Worm (Caenorhabditis elegans) whole organism, young adult: Measurements from ENCODE around the gene lrch-1.
A peak's percentile ranks its signal among the peaks of the same experiment; 100 is the strongest.

ENCODE experiments used
- B0019.2 ChIP-seq: fragments of 200-800 bp; sonication (Bioruptor generic); conservative IDR thresholded peaks from 2 replicates; pipeline ENCODE4 v1.3.6; 2022; ENCODE audit warnings: missing genetic modification reagents, missing genetic modification characterization, missing compliant biosample characterization
- B0261.1 ChIP-seq: sonication (generic microtip); optimal IDR thresholded peaks from 2 replicates; lab custom pipeline; 2016; ENCODE audit warnings: mild to moderate bottlenecking, missing genetic modification characterization, moderate library complexity, missing compliant biosample characterization
- B0336.3 ChIP-seq: fragments of 200-800 bp; sonication (Bioruptor generic); IDR thresholded peaks from 2 replicates; pipeline ENCODE4 v1.3.6; 2022; ENCODE audit warnings: missing genetic modification characterization, missing compliant biosample characterization
- C17E4.6 ChIP-seq: fragments of 200-800 bp; sonication (Bioruptor generic); IDR thresholded peaks from 2 replicates; pipeline ENCODE4 v1.3.6; 2022; ENCODE audit warnings: missing genetic modification reagents, missing genetic modification characterization, missing compliant biosample characterization
- F23B12.7 ChIP-seq: sonication (generic microtip); optimal IDR thresholded peaks from 2 replicates; lab custom pipeline; 2017; ENCODE audit warnings: missing genetic modification characterization, mild to moderate bottlenecking, missing compliant biosample characterization, antibody characterized with exemption, moderate library complexity; ENCODE audit not compliant: insufficient read depth
- F33H1.4 ChIP-seq: fragments of 200-800 bp; sonication (Bioruptor generic); IDR thresholded peaks from 2 replicates; pipeline ENCODE4 v1.3.6; 2022; ENCODE audit warnings: missing genetic modification reagents, missing genetic modification characterization, missing compliant biosample characterization
- F57A8.1 ChIP-seq: fragments of 200-800 bp; sonication (Bioruptor generic); optimal IDR thresholded peaks from 2 replicates; lab custom pipeline; 2018; ENCODE audit warnings: mild to moderate bottlenecking, missing genetic modification characterization, moderate library complexity, missing compliant biosample characterization
- K11D2.4 ChIP-seq: fragments of 200-800 bp; sonication (Bioruptor generic); IDR thresholded peaks from 2 replicates; pipeline ENCODE4 v1.3.6; 2022; ENCODE audit warnings: missing genetic modification reagents, missing genetic modification characterization, missing compliant biosample characterization
- T07F8.4 ChIP-seq: sonication (generic microtip); optimal IDR thresholded peaks from 2 replicates; lab custom pipeline; 2016; ENCODE audit warnings: mild to moderate bottlenecking, missing genetic modification characterization, moderate library complexity, missing compliant biosample characterization
- T26A5.8 ChIP-seq: sonication (generic microtip); optimal IDR thresholded peaks from 2 replicates; lab custom pipeline; 2016; ENCODE audit warnings: missing genetic modification characterization, missing compliant biosample characterization
- Y53G8AR.9 ChIP-seq: fragments of 200-800 bp; sonication (Bioruptor generic); conservative IDR thresholded peaks from 2 replicates; pipeline ENCODE4 v1.3.6; 2022; ENCODE audit warnings: missing genetic modification reagents, missing genetic modification characterization, missing compliant biosample characterization
- Y79H2A.3 ChIP-seq: fragments of 200-800 bp; sonication (Bioruptor generic); conservative IDR thresholded peaks from 2 replicates; pipeline ENCODE4 v1.3.6; 2022; ENCODE audit warnings: missing genetic modification reagents, missing genetic modification characterization, missing compliant biosample characterization
- ama-1 ChIP-seq, 3 experiments: fragments of 150-350 bp in 1 of 3; sonication (generic microtip) in 2 of 3; optimal IDR thresholded peaks; 2 replicates each; lab custom pipeline; 2014 to 2018; ENCODE audit warnings: missing biosample characterization in 2 of 3, missing genetic modification characterization in 2 of 3, missing genetic modification reagents in 2 of 3
- aptf-3 ChIP-seq: fragments of 200-800 bp; sonication (Bioruptor generic); IDR thresholded peaks from 2 replicates; pipeline ENCODE4 v1.3.6; 2022; ENCODE audit warnings: missing genetic modification characterization, missing compliant biosample characterization
- athp-1 ChIP-seq: sonication (generic microtip); optimal IDR thresholded peaks from 2 replicates; lab custom pipeline; 2017; ENCODE audit warnings: mild to moderate bottlenecking, missing genetic modification characterization, missing compliant biosample characterization
- bed-2 ChIP-seq: fragments of 200-800 bp; sonication (Bioruptor generic); IDR thresholded peaks from 2 replicates; pipeline ENCODE4 v1.3.6; 2022; ENCODE audit warnings: missing genetic modification reagents, missing genetic modification characterization, missing compliant biosample characterization
- cebp-1 ChIP-seq, 2 experiments: fragments of 200-800 bp in 1 of 2; sonication (Bioruptor generic) in 1 of 2; sonication (generic microtip) in 1 of 2; IDR thresholded peaks in 1 of 2; optimal IDR thresholded peaks in 1 of 2; 2 replicates each; pipeline versions ENCODE4 v1.3.6 to Lab custom; 2017 to 2022; ENCODE audit warnings: missing compliant biosample characterization in 2 of 2, missing genetic modification characterization in 2 of 2, mild to moderate bottlenecking in 1 of 2, missing genetic modification reagents in 1 of 2, moderate library complexity in 1 of 2
- ceh-91 ChIP-seq: fragments of 200-800 bp; sonication (Bioruptor generic); IDR thresholded peaks from 2 replicates; pipeline ENCODE4 v1.3.6; 2022; ENCODE audit warnings: missing genetic modification reagents, missing genetic modification characterization, missing compliant biosample characterization
- chd-7 ChIP-seq: sonication (generic microtip); optimal IDR thresholded peaks from 2 replicates; lab custom pipeline; 2016; ENCODE audit warnings: mild to moderate bottlenecking, missing genetic modification characterization, moderate library complexity, missing compliant biosample characterization
- egl-44 ChIP-seq: fragments of 200-800 bp; sonication (Bioruptor generic); IDR thresholded peaks from 2 replicates; pipeline ENCODE4 v1.3.6; 2022; ENCODE audit warnings: missing genetic modification reagents, missing genetic modification characterization, missing compliant biosample characterization
- ets-4 ChIP-seq: fragments of 200-800 bp; sonication (Bioruptor generic); optimal IDR thresholded peaks from 2 replicates; lab custom pipeline; 2018; ENCODE audit warnings: mild to moderate bottlenecking, missing genetic modification characterization, missing compliant biosample characterization
- hlh-12 ChIP-seq: sonication (generic microtip); optimal IDR thresholded peaks from 2 replicates; lab custom pipeline; 2016; ENCODE audit warnings: missing genetic modification characterization, missing compliant biosample characterization
- lin-26 ChIP-seq: fragments of 200-800 bp; sonication (Bioruptor generic); IDR thresholded peaks from 2 replicates; pipeline ENCODE4 v1.3.6; 2022; ENCODE audit warnings: missing genetic modification reagents, missing genetic modification characterization, missing compliant biosample characterization
- lin-35 ChIP-seq, 3 experiments: fragments of 150-350 bp in 2 of 3; sonication (generic microtip) in 1 of 3; optimal IDR thresholded peaks; 2 replicates each; lab custom pipeline; 2014 to 2018; ENCODE audit warnings: missing biosample characterization in 3 of 3, missing genetic modification characterization in 3 of 3, missing genetic modification reagents in 3 of 3
- lsl-1 ChIP-seq: fragments of 200-800 bp; sonication (Bioruptor generic); optimal IDR thresholded peaks from 2 replicates; lab custom pipeline; 2018; ENCODE audit warnings: mild to moderate bottlenecking, missing genetic modification characterization, moderate library complexity, missing compliant biosample characterization
- madf-3 ChIP-seq: fragments of 200-800 bp; sonication (Bioruptor generic); IDR thresholded peaks from 2 replicates; pipeline ENCODE4 v1.3.6; 2022; ENCODE audit warnings: missing genetic modification reagents, missing genetic modification characterization, missing compliant biosample characterization
- madf-6 ChIP-seq: fragments of 200-800 bp; sonication (Bioruptor generic); IDR thresholded peaks from 2 replicates; pipeline ENCODE4 v1.3.6; 2022; ENCODE audit warnings: missing genetic modification reagents, missing genetic modification characterization, missing compliant biosample characterization
- mcd-1 ChIP-seq: fragments of 200-800 bp; sonication (Bioruptor generic); IDR thresholded peaks from 2 replicates; pipeline ENCODE4 v1.3.6; 2022; ENCODE audit warnings: missing genetic modification reagents, missing genetic modification characterization, missing compliant biosample characterization
- mel-28 ChIP-seq: sonication (generic microtip); optimal IDR thresholded peaks from 2 replicates; lab custom pipeline; 2016; ENCODE audit warnings: borderline replicate concordance, mild to moderate bottlenecking, missing genetic modification characterization, missing compliant biosample characterization
- nfya-1 ChIP-seq: sonication (generic microtip); optimal IDR thresholded peaks from 2 replicates; lab custom pipeline; 2017; ENCODE audit warnings: antibody characterized with exemption, missing compliant biosample characterization, missing genetic modification characterization, borderline replicate concordance; ENCODE audit not compliant: insufficient read depth
- nfya-2 ChIP-seq: fragments of 200-800 bp; sonication (Bioruptor generic); IDR thresholded peaks from 2 replicates; pipeline ENCODE4 v1.3.6; 2022; ENCODE audit warnings: missing genetic modification reagents, missing genetic modification characterization, missing compliant biosample characterization
- pbrm-1 ChIP-seq: fragments of 200-800 bp; sonication (Bioruptor generic); IDR thresholded peaks from 2 replicates; pipeline ENCODE4 v1.3.6; 2022; ENCODE audit warnings: missing genetic modification reagents, missing genetic modification characterization, missing compliant biosample characterization
- pha-4 ChIP-seq: fragments of 150-350 bp; sonication (generic microtip); optimal IDR thresholded peaks from 2 replicates; lab custom pipeline; 2014; ENCODE audit warnings: missing biosample characterization, missing genetic modification reagents, missing genetic modification characterization
- rcor-1 ChIP-seq: fragments of 200-800 bp; sonication (Bioruptor generic); IDR thresholded peaks from 2 replicates; pipeline ENCODE4 v1.3.6; 2022; ENCODE audit warnings: missing genetic modification reagents, missing genetic modification characterization, missing compliant biosample characterization
- rec-8 ChIP-seq, 2 experiments: sonication (generic microtip); optimal IDR thresholded peaks; 2 replicates each; lab custom pipeline; 2016; ENCODE audit warnings: mild to moderate bottlenecking in 2 of 2, missing genetic modification characterization in 2 of 2, missing genetic modification reagents in 2 of 2, missing genotype in 2 of 2, missing biosample characterization in 1 of 2, missing compliant biosample characterization in 1 of 2, moderate library complexity in 1 of 2
- sdz-38 ChIP-seq: sonication (generic microtip); optimal IDR thresholded peaks from 2 replicates; lab custom pipeline; 2016; ENCODE audit warnings: missing genotype, missing genetic modification characterization, missing compliant biosample characterization
- snpc-1.3 ChIP-seq: sonication (generic microtip); optimal IDR thresholded peaks from 2 replicates; lab custom pipeline; 2017; ENCODE audit warnings: missing genetic modification characterization, mild to moderate bottlenecking, missing compliant biosample characterization, antibody characterized with exemption, moderate library complexity, missing genotype, missing genetic modification reagents; ENCODE audit not compliant: insufficient read depth
- tbp1 ChIP-seq: fragments of 200-800 bp; sonication (Bioruptor generic); optimal IDR thresholded peaks from 2 replicates; lab custom pipeline; 2018; ENCODE audit warnings: mild to moderate bottlenecking, missing genetic modification characterization, missing compliant biosample characterization
- zfh-2 ChIP-seq: fragments of 200-800 bp; sonication (Bioruptor generic); conservative IDR thresholded peaks from 2 replicates; pipeline ENCODE4 v1.3.6; 2022; ENCODE audit warnings: missing genetic modification reagents, missing genetic modification characterization, missing compliant biosample characterization
- zim-3 ChIP-seq: sonication (generic microtip); optimal IDR thresholded peaks from 2 replicates; lab custom pipeline; 2017; ENCODE audit warnings: mild to moderate bottlenecking, missing genetic modification characterization, moderate library complexity, missing compliant biosample characterization
- ztf-18 ChIP-seq: sonication (generic microtip); optimal IDR thresholded peaks from 2 replicates; lab custom pipeline; 2016; ENCODE audit warnings: missing genotype, mild to moderate bottlenecking, missing genetic modification characterization, missing compliant biosample characterization
- ztf-22 ChIP-seq: fragments of 200-800 bp; sonication (Bioruptor generic); optimal IDR thresholded peaks from 2 replicates; lab custom pipeline; 2018; ENCODE audit warnings: mild to moderate bottlenecking, missing genetic modification characterization, moderate library complexity, missing compliant biosample characterization
- ztf-25 ChIP-seq: fragments of 200-800 bp; sonication (Bioruptor generic); IDR thresholded peaks from 2 replicates; pipeline ENCODE4 v1.3.6; 2022; ENCODE audit warnings: missing genetic modification reagents, missing genetic modification characterization, missing compliant biosample characterization
- ztf-26 ChIP-seq: sonication (generic microtip); optimal IDR thresholded peaks from 2 replicates; lab custom pipeline; 2017; ENCODE audit warnings: missing genetic modification characterization, missing compliant biosample characterization
- ztf-28 ChIP-seq: fragments of 200-800 bp; sonication (Bioruptor generic); IDR thresholded peaks from 2 replicates; pipeline ENCODE4 v1.3.6; 2022; ENCODE audit warnings: missing genetic modification reagents, missing genetic modification characterization, missing compliant biosample characterization
- ztf-6 ChIP-seq: fragments of 200-800 bp; sonication (Bioruptor generic); IDR thresholded peaks from 2 replicates; pipeline ENCODE4 v1.3.6; 2022; ENCODE audit warnings: missing genetic modification reagents, missing genetic modification characterization, missing compliant biosample characterization

lrch-1 gene

ce11 chrX:6255561-6255960, 39.1 kb upstream of the lrch-1 start (continued):
- TF ChIP-seq egl-44 (peak; percentile 77), ztf-22 (GFP tag; lab: Kevin White, UChicago) (peak; percentile 81), sdz-38 (no peak), ceh-91 (no peak), lin-35 (GFP tag; optimal IDR thresholded peaks at IDR 0.05; lab: Kevin White, UChicago) (peak in 1 of 3 experiments; percentile 2), nfya-2 (no peak), F57A8.1 (GFP tag; lab: Kevin White, UChicago) (no peak), zim-3 (tag; lab: Kevin White, UChicago) (no peak), madf-3 (GFP tag; lab: Robert Waterston, UW) (no peak), cebp-1 (GFP tag; IDR thresholded peaks at IDR 0.05; lab: Robert Waterston, UW) (peak; percentile 41; the same call in 1 of the 2 replicates), cebp-1 (tag; optimal IDR thresholded peaks at IDR 0.05; lab: Kevin White, UChicago) (peak; percentile 85), ama-1 (optimal IDR thresholded peaks at IDR 0.05; lab: Kevin White, UChicago) (peak; percentile 62), ama-1 (GFP tag; optimal IDR thresholded peaks at IDR 0.05; lab: Kevin White, UChicago) (no peak), T26A5.8 (tag; lab: Kevin White, UChicago) (no peak), lsl-1 (GFP tag; lab: Kevin White, UChicago) (no peak), athp-1 (tag; lab: Kevin White, UChicago) (peak; percentile 24), B0261.1 (tag; lab: Kevin White, UChicago) (no peak), B0019.2 (no peak), F23B12.7 (tag; lab: Kevin White, UChicago) (no peak), ztf-6 (no peak), pbrm-1 (peak; percentile 70; the same call in 1 of the 2 replicates), C17E4.6 (GFP tag; lab: Robert Waterston, UW) (no peak), rcor-1 (GFP tag; lab: Robert Waterston, UW) (no peak), mel-28 (tag; lab: Kevin White, UChicago) (no peak), ztf-18 (no peak), T07F8.4 (tag; lab: Kevin White, UChicago) (no peak), ztf-28 (no peak), pha-4 (peak; percentile 64), bed-2 (GFP tag; lab: Robert Waterston, UW) (no peak), lin-26 (GFP tag; lab: Robert Waterston, UW) (peak; percentile 49; the same call in 1 of the 2 replicates), ztf-26 (tag; lab: Kevin White, UChicago) (peak; percentile 78), nfya-1 (tag; lab: Kevin White, UChicago) (no peak), K11D2.4 (GFP tag; lab: Robert Waterston, UW) (peak; percentile 63; the same call in 1 of the 2 replicates), B0336.3 (GFP tag; lab: Robert Waterston, UW) (peak; percentile 91), ets-4 (GFP tag; lab: Kevin White, UChicago) (peak; percentile 46), ztf-25 (GFP tag; lab: Robert Waterston, UW) (no peak), Y79H2A.3 (no peak), snpc-1.3 (tag; lab: Kevin White, UChicago) (no peak), Y53G8AR.9 (GFP tag; lab: Robert Waterston, UW) (peak; percentile 70), aptf-3 (GFP tag; lab: Robert Waterston, UW) (no peak), zfh-2 (GFP tag; lab: Robert Waterston, UW) (peak; percentile 44; the same call in 1 of the 2 replicates), rec-8 (tag; optimal IDR thresholded peaks at IDR 0.05; lab: Kevin White, UChicago) (no peak), madf-6 (GFP tag; lab: Robert Waterston, UW) (peak; percentile 38), mcd-1 (peak; percentile 47; the same call in 1 of the 2 replicates), tbp1 (peak; percentile 61), F33H1.4 (no peak), hlh-12 (tag; lab: Kevin White, UChicago) (no peak), chd-7 (tag; lab: Kevin White, UChicago) (peak; percentile 86)
